Worm (Caenorhabditis elegans) whole organism, L2 larva: ENCODE measurements around the gene F13D12.10.
A peak's percentile ranks its signal among the peaks of the same experiment; 100 is the strongest.

Experiments
- C34F6.9 ChIP-seq: fragments of 150-350 bp; optimal IDR thresholded peaks from 2 replicates; lab custom pipeline; 2014; ENCODE audit warnings: missing biosample characterization, missing genetic modification characterization
- F13H6.1 ChIP-seq: sonication (generic microtip); optimal IDR thresholded peaks from 2 replicates; lab custom pipeline; 2016; ENCODE audit warnings: missing genetic modification characterization, missing compliant biosample characterization
- R02D3.7 ChIP-seq: fragments of 150-350 bp; optimal IDR thresholded peaks from 2 replicates; lab custom pipeline; 2014; ENCODE audit warnings: missing biosample characterization, missing genetic modification characterization
- Y55F3AM.14 ChIP-seq: fragments of 200-800 bp; sonication (Bioruptor generic); optimal IDR thresholded peaks from 2 replicates; lab custom pipeline; 2018; ENCODE audit warnings: mild to moderate bottlenecking, missing genetic modification characterization, missing compliant biosample characterization
- ZK546.5 ChIP-seq: sonication (generic microtip); optimal IDR thresholded peaks from 2 replicates; lab custom pipeline; 2017; ENCODE audit warnings: missing biosample characterization, missing genetic modification characterization
- alr-1 ChIP-seq: fragments of 150-350 bp; optimal IDR thresholded peaks from 2 replicates; lab custom pipeline; 2014; ENCODE audit warnings: missing biosample characterization, missing genetic modification characterization
- aly-2 ChIP-seq: fragments of 150-350 bp; optimal IDR thresholded peaks from 2 replicates; lab custom pipeline; 2014; ENCODE audit warnings: missing biosample characterization, missing genetic modification characterization
- ama-1 ChIP-seq: fragments of 150-350 bp; optimal IDR thresholded peaks from 2 replicates; lab custom pipeline; 2018; ENCODE audit warnings: inconsistent platforms
- blmp-1 ChIP-seq: sonication (generic microtip); optimal IDR thresholded peaks from 2 replicates; lab custom pipeline; 2017; ENCODE audit warnings: missing genetic modification characterization, mild to moderate bottlenecking, missing compliant biosample characterization, antibody characterized with exemption, moderate library complexity; ENCODE audit not compliant: insufficient read depth
- ceh-16 ChIP-seq: fragments of 150-350 bp; optimal IDR thresholded peaks from 2 replicates; lab custom pipeline; 2014; ENCODE audit warnings: missing biosample characterization, missing genetic modification characterization
- ceh-82 ChIP-seq: fragments of 150-350 bp; optimal IDR thresholded peaks from 2 replicates; lab custom pipeline; 2014; ENCODE audit warnings: missing biosample characterization, missing genetic modification characterization
- crh-2 ChIP-seq: sonication (generic microtip); optimal IDR thresholded peaks from 2 replicates; lab custom pipeline; 2017; ENCODE audit warnings: missing biosample characterization, missing genetic modification characterization
- dmd-4 ChIP-seq: sonication (generic microtip); optimal IDR thresholded peaks from 2 replicates; lab custom pipeline; 2017; ENCODE audit warnings: missing biosample characterization, missing genetic modification characterization
- egl-27 ChIP-seq: sonication (generic microtip); optimal IDR thresholded peaks from 3 replicates; lab custom pipeline; 2017; ENCODE audit warnings: missing biosample characterization, missing genetic modification reagents, missing genetic modification characterization
- elt-1 ChIP-seq: fragments of 150-350 bp; optimal IDR thresholded peaks from 2 replicates; lab custom pipeline; 2014; ENCODE audit warnings: missing biosample characterization, missing genetic modification characterization
- fos-1 ChIP-seq: fragments of 150-350 bp; optimal IDR thresholded peaks from 2 replicates; lab custom pipeline; 2014; ENCODE audit warnings: missing biosample characterization, missing genetic modification characterization
- gmeb-1 ChIP-seq: fragments of 150-350 bp; optimal IDR thresholded peaks from 2 replicates; lab custom pipeline; 2014; ENCODE audit warnings: missing biosample characterization, missing genetic modification characterization
- lin-11 ChIP-seq: fragments of 150-350 bp; sonication (generic microtip); optimal IDR thresholded peaks from 2 replicates; lab custom pipeline; 2014; ENCODE audit warnings: missing biosample characterization, missing genetic modification characterization, inconsistent platforms, mixed read lengths
- lin-13 ChIP-seq: fragments of 150-350 bp; optimal IDR thresholded peaks from 2 replicates; lab custom pipeline; 2014; ENCODE audit warnings: missing biosample characterization, missing genetic modification reagents, missing genetic modification characterization
- lin-39 ChIP-seq: fragments of 150-350 bp; optimal IDR thresholded peaks from 2 replicates; lab custom pipeline; 2014; ENCODE audit warnings: missing biosample characterization, missing genetic modification reagents, missing genetic modification characterization
- lsy-2 ChIP-seq, 2 experiments: fragments of 150-350 bp in 1 of 2; sonication (generic microtip) in 1 of 2; optimal IDR thresholded peaks; 2 replicates each; lab custom pipeline; 2014 to 2017; ENCODE audit warnings: missing biosample characterization in 2 of 2, missing genetic modification characterization in 2 of 2
- mab-5 ChIP-seq: fragments of 150-350 bp; optimal IDR thresholded peaks from 2 replicates; lab custom pipeline; 2014; ENCODE audit warnings: missing biosample characterization, missing genetic modification characterization
- mbf-1 ChIP-seq: sonication (generic microtip); optimal IDR thresholded peaks from 2 replicates; lab custom pipeline; 2017; ENCODE audit warnings: missing biosample characterization, missing genetic modification characterization
- mdl-1 ChIP-seq, 2 experiments: fragments of 150-350 bp in 1 of 2; sonication (generic microtip) in 1 of 2; optimal IDR thresholded peaks; 2 replicates each; lab custom pipeline; 2017; ENCODE audit warnings: missing biosample characterization in 2 of 2, missing genetic modification characterization in 2 of 2
- nhr-10 ChIP-seq: sonication (generic microtip); optimal IDR thresholded peaks from 2 replicates; lab custom pipeline; 2017; ENCODE audit warnings: missing biosample characterization, missing genetic modification characterization
- nhr-12 ChIP-seq: fragments of 150-350 bp; optimal IDR thresholded peaks from 2 replicates; lab custom pipeline; 2014; ENCODE audit warnings: missing biosample characterization, missing genetic modification characterization
- nhr-129 ChIP-seq: fragments of 150-350 bp; optimal IDR thresholded peaks from 2 replicates; lab custom pipeline; 2014; ENCODE audit warnings: missing biosample characterization, missing genetic modification characterization
- nhr-21 ChIP-seq: fragments of 150-350 bp; optimal IDR thresholded peaks from 2 replicates; lab custom pipeline; 2014; ENCODE audit warnings: missing biosample characterization, missing genetic modification characterization
- nhr-23 ChIP-seq: fragments of 150-350 bp; optimal IDR thresholded peaks from 2 replicates; lab custom pipeline; 2014; ENCODE audit warnings: missing biosample characterization, missing genetic modification reagents, missing genetic modification characterization
- nhr-237 ChIP-seq: fragments of 150-350 bp; optimal IDR thresholded peaks from 2 replicates; lab custom pipeline; 2014; ENCODE audit warnings: missing biosample characterization, missing genetic modification characterization
- nhr-25 ChIP-seq: fragments of 150-350 bp; sonication (generic microtip); optimal IDR thresholded peaks from 3 replicates; lab custom pipeline; 2014; ENCODE audit warnings: missing biosample characterization, missing genetic modification characterization
- nhr-6 ChIP-seq: fragments of 150-350 bp; optimal IDR thresholded peaks from 2 replicates; lab custom pipeline; 2014; ENCODE audit warnings: missing biosample characterization, missing genetic modification characterization
- nhr-77 ChIP-seq: fragments of 150-350 bp; optimal IDR thresholded peaks from 2 replicates; lab custom pipeline; 2014; ENCODE audit warnings: missing biosample characterization, missing genetic modification characterization
- peb-1 ChIP-seq: fragments of 150-350 bp; optimal IDR thresholded peaks from 2 replicates; lab custom pipeline; 2014; ENCODE audit warnings: missing biosample characterization, missing genetic modification characterization
- sem-4 ChIP-seq: fragments of 150-350 bp; optimal IDR thresholded peaks from 2 replicates; lab custom pipeline; 2014; ENCODE audit warnings: missing biosample characterization, missing genetic modification reagents, missing genetic modification characterization
- skn-1 ChIP-seq: sonication (generic microtip); optimal IDR thresholded peaks from 2 replicates; lab custom pipeline; 2017; ENCODE audit warnings: missing biosample characterization, missing genetic modification characterization
- sma-3 ChIP-seq: sonication (generic microtip); optimal IDR thresholded peaks from 2 replicates; lab custom pipeline; 2016; ENCODE audit warnings: missing genetic modification reagents, missing genetic modification characterization, missing compliant biosample characterization
- snpc-4 ChIP-seq: fragments of 150-350 bp; optimal IDR thresholded peaks from 2 replicates; lab custom pipeline; 2014; ENCODE audit warnings: missing biosample characterization, missing genetic modification characterization
- unc-39 ChIP-seq: fragments of 150-350 bp; optimal IDR thresholded peaks from 2 replicates; lab custom pipeline; 2014; ENCODE audit warnings: missing biosample characterization, missing genetic modification characterization
- unc-55 ChIP-seq: fragments of 150-350 bp; sonication (generic microtip); optimal IDR thresholded peaks from 3 replicates; lab custom pipeline; 2014; ENCODE audit warnings: missing biosample characterization, missing genetic modification reagents, missing genetic modification characterization
- unc-62 ChIP-seq: fragments of 150-350 bp; optimal IDR thresholded peaks from 2 replicates; lab custom pipeline; 2014; ENCODE audit warnings: missing biosample characterization, missing genetic modification reagents, missing genetic modification characterization
- zag-1 ChIP-seq: fragments of 150-350 bp; optimal IDR thresholded peaks from 2 replicates; lab custom pipeline; 2014; ENCODE audit warnings: missing biosample characterization, missing genetic modification characterization
- ztf-1 ChIP-seq: fragments of 200-800 bp; sonication (Bioruptor generic); conservative IDR thresholded peaks from 2 replicates; pipeline ENCODE4 v1.3.6; 2022; ENCODE audit warnings: missing genetic modification characterization, missing compliant biosample characterization
- ztf-11 ChIP-seq: sonication (generic microtip); optimal IDR thresholded peaks from 2 replicates; lab custom pipeline; 2017; ENCODE audit warnings: missing biosample characterization, missing genetic modification characterization
- ztf-4 ChIP-seq: fragments of 150-350 bp; optimal IDR thresholded peaks from 2 replicates; lab custom pipeline; 2014; ENCODE audit warnings: missing biosample characterization, missing genetic modification characterization

Gene F13D12.10

DNA sequence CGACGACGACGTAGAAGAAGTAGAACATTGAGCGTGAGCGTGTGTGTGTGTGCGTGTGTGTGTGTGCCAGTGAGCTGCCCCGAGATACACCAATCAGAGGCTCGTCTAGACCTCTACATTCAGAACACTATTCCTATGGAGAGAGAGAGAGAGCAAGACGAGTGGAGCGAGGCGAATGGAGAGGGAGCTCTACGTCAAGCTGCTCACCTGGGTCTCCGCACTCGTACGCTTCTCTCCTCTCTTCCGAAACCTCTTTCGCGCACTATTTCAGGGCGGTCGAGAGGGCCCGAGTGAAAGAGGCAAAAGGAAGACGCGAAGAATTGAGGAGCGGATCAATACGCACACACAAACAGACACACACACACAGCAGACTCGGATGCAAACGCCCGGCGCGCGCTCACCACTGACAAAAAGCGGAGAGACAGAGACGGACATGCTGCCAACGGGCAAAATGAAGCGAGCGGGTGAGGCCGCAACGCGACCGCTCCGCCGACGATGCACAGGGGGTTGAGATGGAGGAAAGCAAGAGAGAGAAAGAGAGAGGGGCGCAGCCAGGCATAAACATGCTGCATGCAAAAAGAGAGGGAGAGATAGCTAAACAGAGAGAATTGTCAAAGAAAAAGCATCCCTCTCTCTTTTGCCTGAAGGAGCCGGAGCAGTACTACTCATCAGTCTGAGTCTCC, 36.0 kb downstream of the F13D12.10 start (continued):
- peak; percentile 65 for TF ChIP-seq sma-3 (GFP tag; lab: Kevin White, UChicago)
- TF ChIP-seq, all 48 proteins: peak for 26

DNA sequence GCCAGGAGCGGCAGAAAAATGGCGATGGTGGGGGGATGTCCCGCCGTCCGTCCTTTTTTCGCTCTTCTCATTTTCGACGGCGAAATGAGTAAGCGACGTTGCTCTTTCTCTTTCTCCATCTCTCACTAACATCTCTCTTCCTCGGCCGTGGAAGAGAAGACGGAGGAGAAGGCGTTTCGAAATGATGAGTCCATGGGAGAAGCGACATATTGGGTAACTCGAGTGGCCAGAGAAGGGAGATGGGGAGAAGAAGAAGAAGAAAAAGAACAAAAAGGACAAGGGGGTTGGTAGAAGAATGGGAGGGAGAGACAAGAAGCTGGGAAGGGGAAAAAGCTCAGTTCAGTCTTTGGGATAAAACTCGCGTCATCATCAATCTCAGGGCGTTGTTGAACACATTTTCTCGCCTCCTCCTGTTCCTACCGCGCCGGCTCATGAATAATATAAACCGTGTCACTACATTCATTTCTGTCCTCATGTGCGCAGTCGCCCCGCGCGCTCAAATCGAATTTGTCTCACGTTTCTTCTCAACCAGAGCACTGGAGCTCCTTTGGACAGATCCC, 38.1 kb downstream of the F13D12.10 start:
- TF ChIP-seq C34F6.9 (peak; percentile 69), egl-27 (no peak), unc-55 (GFP tag; lab: Kevin White, UChicago) (peak; percentile 82), ama-1 (lab: Kevin White, UChicago) (no peak), nhr-12 (tag; lab: Kevin White, UChicago) (no peak), mdl-1 (tag; optimal IDR thresholded peaks at IDR 0.05; lab: Kevin White, UChicago) (peak in 1 of 2 experiments; percentile 5), sem-4 (peak; percentile 41), ZK546.5 (tag; lab: Kevin White, UChicago) (no peak), lsy-2 (tag; optimal IDR thresholded peaks at IDR 0.05; lab: Kevin White, UChicago) (peak in 1 of 2 experiments; percentile 60), lin-11 (peak; percentile 33), nhr-129 (tag; lab: Kevin White, UChicago) (peak; percentile 80), nhr-6 (tag; lab: Kevin White, UChicago) (no peak), nhr-23 (tag; lab: Kevin White, UChicago) (no peak), fos-1 (tag; lab: Kevin White, UChicago) (peak; percentile 15), zag-1 (tag; lab: Kevin White, UChicago) (peak; percentile 84), lin-13 (GFP tag; lab: Kevin White, UChicago) (peak; percentile 19), Y55F3AM.14 (GFP tag; lab: Kevin White, UChicago) (peak; percentile 32), peb-1 (tag; lab: Kevin White, UChicago) (no peak)

DNA sequence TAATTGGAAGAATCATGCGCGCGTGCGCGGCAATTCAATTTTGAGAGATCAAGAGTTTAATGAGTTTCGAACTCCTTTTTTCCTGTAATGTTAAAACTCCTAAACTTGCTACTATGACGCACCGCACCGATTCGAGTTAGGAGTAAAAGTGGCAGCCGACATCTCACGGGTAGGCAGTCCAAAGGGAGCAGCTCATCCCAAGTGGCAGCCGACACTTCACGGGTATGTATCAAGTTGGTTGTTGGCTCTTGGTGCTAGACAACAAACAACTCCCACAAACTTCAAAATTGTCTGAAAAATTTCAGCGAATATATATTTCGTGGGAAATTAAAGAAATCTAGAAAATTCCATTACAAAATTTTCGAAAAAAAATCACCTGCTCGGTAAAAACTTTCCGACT, 39.6 kb downstream of the F13D12.10 start:
- TF ChIP-seq nhr-23 (tag; lab: Kevin White, UChicago) (no peak), mbf-1 (tag; lab: Kevin White, UChicago) (no peak), nhr-77 (no peak), fos-1 (tag; lab: Kevin White, UChicago) (no peak), snpc-4 (tag; lab: Kevin White, UChicago) (peak; percentile 79), alr-1 (tag; lab: Kevin White, UChicago) (no peak), mdl-1 (tag; optimal IDR thresholded peaks at IDR 0.05; lab: Kevin White, UChicago) (no peak)

DNA sequence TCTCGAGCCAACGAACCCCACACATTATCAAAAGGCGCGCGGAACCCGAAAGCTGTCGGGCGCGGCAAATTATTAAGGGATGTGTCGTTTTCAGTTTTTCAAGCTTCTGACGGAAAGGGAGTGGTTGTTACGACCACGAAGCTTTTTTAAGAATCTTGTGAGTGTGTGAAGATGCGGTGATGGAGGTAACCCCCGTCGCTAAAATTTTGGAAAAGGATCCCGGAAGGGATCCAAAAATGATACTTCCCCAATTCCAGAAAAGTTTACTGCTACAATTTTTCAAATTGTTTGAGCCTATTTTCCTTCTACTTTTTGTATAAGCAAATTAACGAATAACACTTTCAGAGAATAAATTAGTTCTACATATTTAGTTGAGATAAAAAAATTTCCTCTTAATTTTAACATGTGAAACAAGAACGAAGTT, 43.1 kb downstream of the F13D12.10 start:
- TF ChIP-seq mbf-1 (tag; lab: Kevin White, UChicago), result no peak
- no peak for TF ChIP-seq mab-5 (tag; lab: Kevin White, UChicago)
- no peak for TF ChIP-seq ceh-16
- TF ChIP-seq unc-62, result no peak
- no peak for TF ChIP-seq aly-2
- TF ChIP-seq nhr-25 (tag; lab: Kevin White, UChicago), result no peak
- no peak for TF ChIP-seq egl-27
- TF ChIP-seq ama-1 (lab: Kevin White, UChicago), result peak; percentile 99
- TF ChIP-seq unc-55 (GFP tag; lab: Kevin White, UChicago), result peak; percentile 45
- no peak for TF ChIP-seq nhr-10
- TF ChIP-seq lin-13 (GFP tag; lab: Kevin White, UChicago), result peak; percentile 81
- TF ChIP-seq ztf-1, result 0 out of 2 replicates have a peak, but pooled peaks have one; percentile 31
- no peak for TF ChIP-seq fos-1 (tag; lab: Kevin White, UChicago)
- TF ChIP-seq nhr-77, result no peak
- TF ChIP-seq R02D3.7 (tag; lab: Kevin White, UChicago), result no peak
- TF ChIP-seq F13H6.1, result peak; percentile 30
- no peak for TF ChIP-seq unc-39 (tag; lab: Kevin White, UChicago)
- peak; percentile 15 for TF ChIP-seq gmeb-1 (tag; lab: Kevin White, UChicago)
- peak; percentile 90 for TF ChIP-seq crh-2 (tag; lab: Kevin White, UChicago)
- no peak for TF ChIP-seq nhr-23 (tag; lab: Kevin White, UChicago)
- TF ChIP-seq lsy-2 (tag; optimal IDR thresholded peaks at IDR 0.05; lab: Kevin White, UChicago), result peak in 1 of 2 experiments; percentile 89
- no peak for TF ChIP-seq nhr-21
- TF ChIP-seq nhr-237 (tag; lab: Kevin White, UChicago), result no peak
- peak; percentile 97 for TF ChIP-seq C34F6.9
- no peak for TF ChIP-seq alr-1 (tag; lab: Kevin White, UChicago)
- TF ChIP-seq lin-39 (tag; lab: Kevin White, UChicago), result no peak
- TF ChIP-seq ztf-11 (tag; lab: Kevin White, UChicago), result no peak
- TF ChIP-seq dmd-4 (tag; lab: Kevin White, UChicago), result no peak
- TF ChIP-seq ceh-82, result no peak
- TF ChIP-seq sem-4, result peak; percentile 63
- TF ChIP-seq zag-1 (tag; lab: Kevin White, UChicago), result no peak
- TF ChIP-seq blmp-1 (tag; lab: Kevin White, UChicago), result no peak
- TF ChIP-seq ztf-4, result peak; percentile 98
- no peak for TF ChIP-seq peb-1 (tag; lab: Kevin White, UChicago)
- no peak for TF ChIP-seq elt-1 (tag; lab: Kevin White, UChicago)
- peak; percentile 56 for TF ChIP-seq skn-1
